Fruit fly (Drosophila melanogaster): ENCODE measurements around the gene beat-Vb.
A peak's percentile ranks its signal among the peaks of the same experiment; 100 is the strongest.

beat-Vb gene

DNA sequence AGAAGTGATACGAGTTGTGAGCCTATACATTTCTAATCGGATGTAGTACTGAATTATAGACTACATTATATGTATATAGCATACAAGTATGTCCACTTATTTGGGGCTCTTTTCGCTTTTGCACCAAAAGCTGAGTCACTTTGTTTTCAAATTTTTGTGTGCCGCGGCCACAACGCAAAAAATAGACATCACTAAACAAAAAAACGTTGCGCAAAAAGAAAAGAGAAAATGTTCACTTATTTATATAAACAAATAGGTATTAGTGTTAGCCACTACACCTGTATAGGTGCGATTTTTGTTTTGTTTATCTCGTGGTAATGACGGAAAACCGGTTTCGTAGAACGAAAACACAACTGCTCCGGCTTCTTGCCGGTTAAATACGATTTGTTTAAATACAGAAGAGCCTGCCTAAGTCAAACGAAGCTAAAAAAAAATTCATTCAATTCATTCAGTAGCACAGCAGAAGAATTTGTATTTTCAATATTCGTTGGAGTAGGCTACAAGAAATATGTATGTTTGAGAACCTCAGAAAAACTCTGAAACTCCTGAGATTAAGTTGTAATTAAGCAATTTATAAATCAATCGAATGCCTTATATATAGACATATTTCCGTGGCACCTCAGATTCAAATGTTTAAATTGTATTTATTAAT lies 67.3 kb downstream of the beat-Vb start (continued):
- TF ChIP-seq mirr (GFP tag; optimal IDR thresholded peaks at IDR 0.05), result peak; percentile 12
- no peak for TF ChIP-seq CG10147 (GFP tag; optimal IDR thresholded peaks at IDR 0.05)
- peak; percentile 4 for TF ChIP-seq kni (GFP tag; optimal IDR thresholded peaks at IDR 0.05)
- TF ChIP-seq Abd-B (GFP tag; optimal IDR thresholded peaks at IDR 0.05), result no peak
- no peak for TF ChIP-seq Dref (GFP tag; IDR thresholded peaks at IDR 0.05)
- TF ChIP-seq CG9932 (GFP tag; IDR thresholded peaks at IDR 0.05), result peak; percentile 51; the same call in 1 of the 2 replicates
- TF ChIP-seq jumu (GFP tag; optimal IDR thresholded peaks at IDR 0.05), result no peak
- TF ChIP-seq tna (GFP tag; IDR thresholded peaks at IDR 0.05; ENCODE audit: partially characterized antibody), result no peak
- TF ChIP-seq Mes4 (GFP tag; optimal IDR thresholded peaks at IDR 0.05), result no peak
- TF ChIP-seq Blimp-1 (GFP tag; optimal IDR thresholded peaks at IDR 0.05), result no peak
- no peak for TF ChIP-seq ATbp (GFP tag; optimal IDR thresholded peaks at IDR 0.05)
- no peak for TF ChIP-seq CG10366 (GFP tag; IDR thresholded peaks at IDR 0.05)
- no peak for TF ChIP-seq CG13894 (tag; optimal IDR thresholded peaks at IDR 0.05)
- TF ChIP-seq CG12155 (GFP tag; optimal IDR thresholded peaks at IDR 0.05), result no peak
- no peak for TF ChIP-seq CG11560 (tag; IDR thresholded peaks at IDR 0.05)
- no peak for TF ChIP-seq sisA (GFP tag; IDR thresholded peaks at IDR 0.05)
- TF ChIP-seq tio (GFP tag; optimal IDR thresholded peaks at IDR 0.05), result no peak
- no peak for TF ChIP-seq H2.0 (GFP tag; IDR thresholded peaks at IDR 0.05)
- no peak for TF ChIP-seq ems (GFP tag; optimal IDR thresholded peaks at IDR 0.05)
- TF ChIP-seq ara (GFP tag; IDR thresholded peaks at IDR 0.05), result no peak
- 0 out of 2 replicates have a peak, but pooled peaks have one; percentile 4 for TF ChIP-seq CG11696 (GFP tag; IDR thresholded peaks at IDR 0.05)
- no peak for TF ChIP-seq CG33557 (GFP tag; optimal IDR thresholded peaks at IDR 0.05)
- TF ChIP-seq sug (tag; optimal IDR thresholded peaks at IDR 0.05), result no peak
- TF ChIP-seq cas (GFP tag; IDR thresholded peaks at IDR 0.05), result no peak
- no peak for TF ChIP-seq Spps (tag; optimal IDR thresholded peaks at IDR 0.05)
- no peak for TF ChIP-seq gfzf (GFP tag; optimal IDR thresholded peaks at IDR 0.05)
- no peak for TF ChIP-seq CG8765 (GFP tag; IDR thresholded peaks at IDR 0.05)
- no peak for TF ChIP-seq dpn (GFP tag; optimal IDR thresholded peaks at IDR 0.05)
- TF ChIP-seq trh (GFP tag; optimal IDR thresholded peaks at IDR 0.05), result no peak
- TF ChIP-seq grn (GFP tag; optimal IDR thresholded peaks at IDR 0.05), result no peak
- TF ChIP-seq Optix (GFP tag; IDR thresholded peaks at IDR 0.05), result no peak
- no peak for TF ChIP-seq CG3995 (GFP tag; optimal IDR thresholded peaks at IDR 0.05)
- peak; percentile 5; the same call in 1 of the 2 replicates for TF ChIP-seq CG13287 (GFP tag; IDR thresholded peaks at IDR 0.05; ENCODE audit: partially characterized antibody)
- no peak for TF ChIP-seq CG8089 (GFP tag; optimal IDR thresholded peaks at IDR 0.05)
- no peak for TF ChIP-seq CG17612 (GFP tag; IDR thresholded peaks at IDR 0.05)
- TF ChIP-seq stc (GFP tag; IDR thresholded peaks at IDR 0.05), result no peak
- TF ChIP-seq CG12236 (GFP tag; optimal IDR thresholded peaks at IDR 0.05), result no peak
- TF ChIP-seq wdn (GFP tag; IDR thresholded peaks at IDR 0.05), result no peak
- TF ChIP-seq CG18764 (GFP tag; optimal IDR thresholded peaks at IDR 0.05), result no peak
- TF ChIP-seq CG11085 (GFP tag; IDR thresholded peaks at IDR 0.05), result no peak
- TF ChIP-seq hbn (GFP tag; IDR thresholded peaks at IDR 0.05; ENCODE audit: partially characterized antibody), result no peak
- no peak for TF ChIP-seq Myb (GFP tag; optimal IDR thresholded peaks at IDR 0.05)
- no peak for TF ChIP-seq Elba2 (GFP tag; optimal IDR thresholded peaks at IDR 0.05)
- TF ChIP-seq Rfx (GFP tag; IDR thresholded peaks at IDR 0.05), result peak; percentile 49
- TF ChIP-seq CG10959 (GFP tag; IDR thresholded peaks at IDR 0.05), result no peak
- no peak for TF ChIP-seq CG8359 (GFP tag; optimal IDR thresholded peaks at IDR 0.05; ENCODE audit: borderline replicate concordance)
- TF ChIP-seq CG10543 (GFP tag; optimal IDR thresholded peaks at IDR 0.05), result peak; percentile 29
- TF ChIP-seq fd102C (GFP tag; optimal IDR thresholded peaks at IDR 0.05), result no peak
- TF ChIP-seq CG12104 (GFP tag; optimal IDR thresholded peaks at IDR 0.05), result no peak
- TF ChIP-seq HHEX (GFP tag; optimal IDR thresholded peaks at IDR 0.05), result no peak
- no peak for TF ChIP-seq CG6765 (GFP tag; optimal IDR thresholded peaks at IDR 0.05)

Measured in whole organism, embryonic.